Fruit fly (Drosophila melanogaster) whole organism, larva: ENCODE measurements around the gene CG10761.

ENCODE experiments used
- noc ChIP-seq: fragments of 200-800 bp; sonication (Bioruptor generic); optimal IDR thresholded peaks from 3 replicates; lab custom pipeline; 2019; ENCODE audit warnings: missing biosample characterization, mild to moderate bottlenecking, missing genetic modification characterization, moderate library complexity

Gene CG10761

DNA sequence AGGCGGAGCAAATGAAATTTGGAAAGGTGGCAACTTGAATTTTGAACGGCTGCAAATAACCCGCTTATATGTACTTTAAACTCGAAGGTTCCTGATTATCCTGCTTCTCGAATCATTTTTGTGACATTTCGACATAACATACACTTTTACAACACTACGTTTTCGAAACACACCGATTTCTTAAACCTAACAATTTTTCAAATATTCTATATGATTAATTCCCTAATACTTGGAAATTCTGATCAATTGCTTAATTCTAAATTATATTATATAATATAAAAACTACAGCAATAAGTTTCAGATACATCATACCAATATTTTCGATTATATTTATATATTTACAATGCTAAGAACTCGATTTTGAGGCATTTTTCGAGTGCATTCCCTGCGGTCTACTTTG lies at the start of gene CG10761:
CG10761 (minus strand) TSS at position 101 of the 400 bp plus-strand sequence.
- no peak for TF ChIP-seq noc (tag; lab: Kevin White, UChicago)

DNA sequence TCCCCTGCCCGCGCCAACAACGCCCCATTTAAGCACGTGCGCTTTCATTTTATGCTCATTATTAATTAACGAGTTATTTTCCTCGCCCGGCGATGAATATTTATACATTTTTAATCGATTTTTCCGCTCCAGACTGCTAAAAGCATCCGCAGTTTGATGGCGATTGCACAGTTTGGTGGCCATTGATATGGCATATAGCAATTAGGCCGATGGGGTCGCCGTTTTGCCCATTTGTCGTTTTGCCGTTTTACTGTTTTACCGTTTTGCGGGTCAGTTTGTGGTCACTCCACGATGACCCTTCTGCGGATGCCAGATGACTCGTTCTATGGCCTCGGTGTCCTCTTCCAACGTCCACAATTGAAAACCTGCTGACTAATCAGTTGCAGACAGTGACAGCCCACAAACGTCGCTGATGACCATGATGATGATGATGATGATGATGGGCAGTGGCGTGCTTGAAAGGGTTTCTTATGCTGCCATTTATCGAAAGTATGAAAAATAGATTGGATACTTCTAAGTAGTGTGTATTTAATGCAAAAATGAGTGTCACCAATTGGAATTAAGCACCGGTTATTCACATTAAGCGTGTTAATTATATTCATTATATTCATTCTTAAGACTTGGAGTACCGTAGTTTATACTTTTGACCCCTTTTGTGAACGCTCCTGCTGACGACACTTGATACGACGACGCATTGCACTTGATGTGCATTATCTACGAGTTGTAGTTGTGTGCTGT lies 49.3 kb upstream of the CG10761 start:
- TF ChIP-seq noc (tag; lab: Kevin White, UChicago): no peak

dm6 chrX:8211094-8211730 lies 48.6 kb upstream of the CG10761 start:
- no peak for TF ChIP-seq noc (tag; lab: Kevin White, UChicago)

dm6 chrX:8210632-8211031 lies 48.0 kb upstream of the CG10761 start:
- no peak for TF ChIP-seq noc (tag; lab: Kevin White, UChicago)

DNA sequence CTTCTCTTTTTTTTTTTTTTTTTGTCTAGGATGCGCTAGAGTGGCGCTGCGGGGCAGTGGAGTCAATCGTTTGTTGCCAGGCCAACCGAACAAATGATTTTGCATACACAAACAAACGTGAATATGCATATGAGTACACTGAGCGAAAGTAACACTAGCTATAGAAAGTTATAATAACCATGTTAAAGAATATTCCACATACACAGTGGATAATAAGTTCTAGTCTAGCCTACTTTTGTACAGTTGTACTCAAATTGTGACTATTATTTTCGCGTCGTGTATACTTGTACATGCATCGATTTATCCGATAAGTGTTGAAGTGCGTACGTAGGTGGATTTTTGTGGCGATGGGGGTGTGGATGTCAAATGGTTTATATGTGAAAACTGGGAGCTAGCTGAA lies 44.5 kb upstream of the CG10761 start:
- no peak for TF ChIP-seq noc (tag; lab: Kevin White, UChicago)

DNA sequence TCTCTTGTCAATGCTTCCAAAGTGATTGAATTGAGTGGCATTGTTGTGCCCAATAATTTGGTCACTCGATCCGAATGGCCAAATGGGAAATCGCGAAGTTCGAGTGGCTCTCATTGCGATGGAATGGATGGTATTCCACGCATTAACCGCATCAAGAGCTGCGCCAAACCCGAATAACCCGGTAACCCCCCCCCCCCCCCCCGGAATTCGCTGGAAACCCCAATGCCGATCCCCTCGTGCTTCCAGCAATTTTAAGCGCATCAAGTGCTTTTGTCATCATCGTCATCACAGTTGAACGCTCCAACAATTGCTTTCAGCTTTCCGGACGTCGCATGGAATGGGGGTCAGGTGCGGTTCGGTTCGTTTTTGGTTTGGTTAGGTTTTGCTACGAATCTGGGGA lies 44.0 kb upstream of the CG10761 start:
- TF ChIP-seq noc (tag; lab: Kevin White, UChicago): no peak

dm6 chrX:8205625-8206252 lies 43.1 kb upstream of the CG10761 start:
- TF ChIP-seq noc (tag; lab: Kevin White, UChicago): no peak

DNA sequence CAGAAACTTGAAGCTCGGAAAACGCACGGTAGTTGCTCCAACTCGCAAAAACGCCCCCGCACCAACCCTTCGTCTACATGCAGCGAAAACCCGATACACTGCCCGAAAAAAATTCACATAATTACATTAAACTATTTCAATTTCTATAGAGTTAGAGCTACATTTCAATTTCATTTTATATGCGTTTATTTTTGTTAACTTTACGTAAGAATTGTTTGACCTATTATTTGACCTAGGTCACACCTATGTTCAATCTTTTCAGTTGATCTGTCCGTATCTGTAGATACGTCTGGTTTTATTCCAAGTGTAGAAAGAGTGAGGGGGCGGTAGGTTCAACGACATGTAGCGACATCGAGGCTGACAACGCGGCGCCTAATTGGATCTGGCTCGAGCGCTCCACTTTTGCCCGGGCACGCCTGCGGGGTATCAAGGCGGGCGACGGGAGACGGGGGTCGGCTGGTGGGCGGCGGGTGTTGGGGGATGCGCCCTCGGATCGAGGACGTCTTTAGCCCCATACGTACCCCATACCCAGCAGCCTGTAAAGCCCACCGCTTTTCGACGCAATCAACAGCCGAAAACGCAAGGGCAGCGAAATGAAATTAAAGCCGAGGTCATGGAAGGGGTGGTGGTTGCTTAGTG lies 40.3 kb upstream of the CG10761 start:
- peak; percentile 13 for TF ChIP-seq noc (tag; lab: Kevin White, UChicago)

DNA sequence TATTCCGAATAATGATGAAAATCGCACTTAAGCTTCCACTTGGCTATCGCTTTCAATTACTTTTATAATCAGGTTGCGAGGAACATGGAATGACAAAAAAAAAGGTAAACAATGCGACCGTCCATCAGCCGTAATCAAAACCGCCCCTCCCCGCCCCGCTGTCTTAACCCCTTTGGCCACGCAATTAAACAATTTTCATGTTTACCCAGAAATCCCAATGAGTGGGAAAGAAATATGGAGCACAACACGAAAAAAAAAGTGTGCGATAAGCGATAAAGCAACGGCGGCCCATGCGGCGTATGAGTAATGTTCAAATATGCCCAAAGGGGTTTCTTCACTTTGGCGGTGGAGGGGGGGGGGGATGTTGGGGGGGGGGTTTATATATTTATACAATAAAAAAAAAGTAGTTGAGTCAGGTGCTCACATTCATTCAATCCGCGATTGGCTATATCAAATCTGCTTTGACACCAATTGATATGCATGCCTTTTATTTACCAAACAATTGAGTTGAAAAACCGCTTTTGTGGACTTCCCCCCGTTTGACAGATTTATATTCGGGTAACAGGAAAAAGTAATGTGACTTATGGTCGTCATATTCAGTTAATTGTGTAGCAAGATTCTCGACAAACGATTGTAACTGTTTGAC lies 36.5 kb upstream of the CG10761 start:
- TF ChIP-seq noc (tag; lab: Kevin White, UChicago): peak; percentile 57

- TF ChIP-seq noc (tag; lab: Kevin White, UChicago): no peak
Observed at dm6 chrX:8196598-8197228, 34.1 kb upstream of the CG10761 start.

DNA sequence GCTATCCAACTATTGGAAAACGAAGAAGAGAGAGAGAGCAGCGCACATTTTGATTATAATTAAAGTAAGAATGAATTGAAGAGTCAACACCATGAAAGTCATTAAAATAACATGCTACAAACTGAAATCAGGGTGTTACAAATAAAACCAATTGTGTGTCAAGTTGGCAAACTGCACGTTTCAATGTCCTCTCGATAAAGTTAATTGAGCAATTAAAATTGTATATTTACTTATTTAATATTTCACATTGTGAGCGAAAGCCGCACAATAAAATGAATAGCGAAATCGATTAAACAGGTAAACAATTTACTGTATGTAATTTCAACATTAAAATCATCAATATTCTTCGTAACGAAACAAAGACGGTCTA lies 33.5 kb upstream of the CG10761 start:
- no peak for TF ChIP-seq noc (tag; lab: Kevin White, UChicago)

- TF ChIP-seq noc (tag; lab: Kevin White, UChicago): no peak
Observed at dm6 chrX:8195449-8196156, 33.0 kb upstream of the CG10761 start.

DNA sequence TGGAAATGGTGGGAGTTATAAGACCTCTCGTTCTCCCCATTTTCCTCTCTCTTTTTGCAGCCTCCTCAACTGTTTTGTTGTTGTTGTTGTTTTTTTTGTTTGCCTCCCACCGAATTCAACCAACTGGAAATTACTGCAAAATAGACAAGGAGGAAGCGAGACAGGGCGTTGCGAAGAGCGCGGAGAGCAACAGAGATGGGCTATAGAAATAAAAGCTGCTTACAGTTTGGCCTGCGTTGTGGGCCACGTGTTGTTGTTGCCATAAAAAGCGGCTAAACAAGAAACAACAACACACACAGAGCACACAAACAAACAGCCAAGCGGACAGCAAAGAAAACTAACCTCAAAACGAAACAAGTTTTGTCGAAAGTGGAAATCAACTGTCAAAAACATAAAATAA lies 32.0 kb upstream of the CG10761 start:
- TF ChIP-seq noc (tag; lab: Kevin White, UChicago): no peak

DNA sequence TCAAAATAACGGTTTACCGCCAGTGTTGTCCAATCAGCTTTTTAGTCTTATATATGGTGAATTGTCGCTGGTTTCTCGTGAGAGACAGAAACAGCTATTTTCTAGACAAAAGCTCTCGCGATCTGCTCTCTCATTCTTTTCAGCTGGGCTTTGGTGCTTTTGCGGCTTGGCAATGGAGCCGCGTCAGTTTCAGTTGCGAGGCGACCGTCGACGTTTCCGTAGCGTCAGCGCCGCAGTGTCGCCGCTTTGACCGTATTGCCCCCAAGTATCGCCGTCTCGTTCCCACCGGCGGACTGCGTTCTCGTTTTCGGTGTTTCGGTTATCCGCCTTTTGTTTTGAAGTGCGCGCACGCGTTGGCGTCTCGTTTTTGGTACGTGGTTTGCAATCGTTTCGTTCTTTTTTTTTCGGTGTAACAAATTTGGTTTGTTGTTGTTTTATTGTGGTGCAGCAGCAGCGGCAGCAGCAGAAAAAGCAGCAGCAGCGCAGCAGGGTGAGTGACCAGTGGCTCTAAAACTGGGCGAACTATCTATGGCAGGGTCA lies 30.5 kb upstream of the CG10761 start:
- TF ChIP-seq noc (tag; lab: Kevin White, UChicago): no peak
